Worm (Caenorhabditis elegans): ENCODE data around the gene dmsr-13.
A peak's percentile ranks its signal among the peaks of the same experiment; 100 is the strongest.

dmsr-13 gene

ce11 chrV:6803992-6804391, 15.7 kb downstream of the dmsr-13 start, which contains the start of gene dmsr-11:
Gene dmsr-11, minus strand, starts transcription at chrV:6804092.
- no peak for TF ChIP-seq pha-4 (tag; optimal IDR thresholded peaks at IDR 0.05)
- TF ChIP-seq lsy-12 (tag; optimal IDR thresholded peaks at IDR 0.05): no peak
- no peak for TF ChIP-seq nhr-28 (tag; optimal IDR thresholded peaks at IDR 0.05)
- no peak for TF ChIP-seq nhr-43 (tag; optimal IDR thresholded peaks at IDR 0.05; ENCODE audit: poor library complexity, severe bottlenecking)
- no peak for TF ChIP-seq pqm-1 (tag; optimal IDR thresholded peaks at IDR 0.05)
- TF ChIP-seq egl-27 (tag; optimal IDR thresholded peaks at IDR 0.05): no peak

DNA sequence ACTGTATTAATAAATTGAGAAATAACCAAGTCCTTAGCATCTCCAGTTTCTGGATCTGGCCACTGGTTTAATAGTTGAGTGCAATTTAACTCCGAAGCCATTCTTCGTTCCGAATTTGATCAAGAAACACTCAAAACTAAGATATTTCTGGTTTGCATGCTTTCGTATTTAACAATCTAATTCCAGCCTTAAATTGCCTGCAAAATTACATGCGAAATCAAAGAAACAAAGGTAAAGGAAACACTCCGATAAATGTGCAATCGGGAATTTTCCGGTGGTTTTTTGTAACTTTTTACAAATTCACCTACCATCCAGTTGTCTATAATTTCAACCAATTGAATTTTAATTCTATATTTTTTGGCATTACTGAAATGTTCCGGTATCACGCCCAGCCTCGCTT, 17.9 kb downstream of the dmsr-13 start, which contains the start of gene dmsr-10:
dmsr-10 (minus strand) TSS at position 101 of the 400 bp plus-strand sequence.
- TF ChIP-seq fos-1 (tag; optimal IDR thresholded peaks at IDR 0.05) (no peak), egl-5 (tag; optimal IDR thresholded peaks at IDR 0.05) (no peak), ama-1 (optimal IDR thresholded peaks at IDR 0.05) (no peak), jun-1 (tag; optimal IDR thresholded peaks at IDR 0.05) (no peak), nhr-76 (tag; optimal IDR thresholded peaks at IDR 0.05) (no peak), ZK546.5 (tag; optimal IDR thresholded peaks at IDR 0.05) (no peak), nhr-25 (tag; optimal IDR thresholded peaks at IDR 0.05) (no peak), mml-1 (tag; optimal IDR thresholded peaks at IDR 0.05) (no peak), ztf-4 (tag; optimal IDR thresholded peaks at IDR 0.05) (no peak), unc-62 (GFP tag; optimal IDR thresholded peaks at IDR 0.05) (no peak)

ce11 chrV:6799564-6799963, 20.1 kb downstream of the dmsr-13 start, which contains the start of gene dmsr-9:
Gene dmsr-9, minus strand, starts transcription at chrV:6799664.
- TF ChIP-seq pha-4 (tag; optimal IDR thresholded peaks at IDR 0.05): no peak

DNA sequence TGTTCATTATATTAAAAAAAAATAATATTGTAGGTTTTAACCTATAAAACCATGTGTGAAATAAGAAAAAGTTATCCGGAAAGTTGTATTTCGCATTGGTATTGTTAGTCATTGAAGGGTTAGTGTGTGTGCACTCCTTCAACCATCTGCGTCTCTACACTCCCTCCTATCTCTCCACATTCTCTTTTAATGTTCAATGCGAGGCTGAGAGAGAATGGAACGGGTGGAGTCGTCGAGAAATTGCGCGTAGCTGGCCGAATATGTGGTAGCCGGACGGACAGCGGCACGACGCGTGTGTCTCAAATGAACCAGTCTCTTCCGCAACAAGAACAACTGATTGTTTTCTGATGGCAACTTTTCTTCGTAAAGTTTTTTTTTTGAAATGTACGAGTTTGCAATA, 22.8 kb downstream of the dmsr-13 start:
- TF ChIP-seq nhr-237 (tag; optimal IDR thresholded peaks at IDR 0.05) (no peak), snpc-4 (tag; optimal IDR thresholded peaks at IDR 0.05) (peak; percentile 11), ztf-11 (tag; optimal IDR thresholded peaks at IDR 0.05) (no peak), mdl-1 (tag; optimal IDR thresholded peaks at IDR 0.05) (no peak), lsy-12 (tag; optimal IDR thresholded peaks at IDR 0.05) (no peak), pqm-1 (tag; optimal IDR thresholded peaks at IDR 0.05) (no peak), nhr-67 (tag; optimal IDR thresholded peaks at IDR 0.05) (no peak), nhr-43 (tag; optimal IDR thresholded peaks at IDR 0.05; ENCODE audit: poor library complexity, severe bottlenecking) (no peak), pha-4 (tag; optimal IDR thresholded peaks at IDR 0.05) (peak; percentile 58), elt-3 (tag; optimal IDR thresholded peaks at IDR 0.05) (no peak), nhr-77 (tag; optimal IDR thresholded peaks at IDR 0.05) (no peak), unc-62 (GFP tag; optimal IDR thresholded peaks at IDR 0.05) (no peak), R02D3.7 (tag; optimal IDR thresholded peaks at IDR 0.05) (peak; percentile 10), fkh-2 (tag; optimal IDR thresholded peaks at IDR 0.05) (no peak), fos-1 (tag; optimal IDR thresholded peaks at IDR 0.05) (no peak), nhr-28 (tag; optimal IDR thresholded peaks at IDR 0.05) (no peak), unc-39 (tag; optimal IDR thresholded peaks at IDR 0.05) (no peak), elt-1 (tag; optimal IDR thresholded peaks at IDR 0.05) (no peak), aly-2 (tag; optimal IDR thresholded peaks at IDR 0.05) (no peak), nhr-12 (tag; optimal IDR thresholded peaks at IDR 0.05) (no peak), fkh-10 (GFP tag; optimal IDR thresholded peaks at IDR 0.05) (no peak), mml-1 (tag; optimal IDR thresholded peaks at IDR 0.05) (no peak), jun-1 (tag; optimal IDR thresholded peaks at IDR 0.05) (no peak), ceh-28 (tag; optimal IDR thresholded peaks at IDR 0.05) (no peak), elt-2 (tag; optimal IDR thresholded peaks at IDR 0.05) (peak; percentile 16), zag-1 (tag; optimal IDR thresholded peaks at IDR 0.05) (no peak), lin-39 (tag; optimal IDR thresholded peaks at IDR 0.05) (peak; percentile 83), hmg-11 (tag; optimal IDR thresholded peaks at IDR 0.05) (peak; percentile 88), nfya-1 (tag; optimal IDR thresholded peaks at IDR 0.05; ENCODE audit: insufficient read depth) (peak; percentile 63), ZK546.5 (tag; optimal IDR thresholded peaks at IDR 0.05) (no peak), nhr-25 (tag; optimal IDR thresholded peaks at IDR 0.05) (no peak), skn-1 (tag; optimal IDR thresholded peaks at IDR 0.05) (no peak), nhr-76 (tag; optimal IDR thresholded peaks at IDR 0.05) (no peak), nhr-23 (tag; optimal IDR thresholded peaks at IDR 0.05) (peak; percentile 65), egl-5 (tag; optimal IDR thresholded peaks at IDR 0.05) (peak; percentile 47), ztf-4 (tag; optimal IDR thresholded peaks at IDR 0.05) (no peak)
